Worm (Caenorhabditis elegans): Measurements from ENCODE around the gene R160.3.

ce11 chrX:4371413-4371812, 5.3 kb upstream of the R160.3 start, which contains the start of gene R160.13:
- TF ChIP-seq tab-1 (GFP tag; IDR thresholded peaks at IDR 0.05) (no peak), klf-2 (GFP tag; conservative IDR thresholded peaks at IDR 0.05) (no peak), med-1 (GFP tag; optimal IDR thresholded peaks at IDR 0.05; ENCODE audit: insufficient read depth) (no peak), ref-1 (GFP tag; conservative IDR thresholded peaks at IDR 0.05) (no peak), ztf-29 (GFP tag; IDR thresholded peaks at IDR 0.05) (no peak)

All from whole organism, midembryonic.